Worm (Caenorhabditis elegans): Measurements from ENCODE around the gene K11D12.8.

The K11D12.8 gene

DNA sequence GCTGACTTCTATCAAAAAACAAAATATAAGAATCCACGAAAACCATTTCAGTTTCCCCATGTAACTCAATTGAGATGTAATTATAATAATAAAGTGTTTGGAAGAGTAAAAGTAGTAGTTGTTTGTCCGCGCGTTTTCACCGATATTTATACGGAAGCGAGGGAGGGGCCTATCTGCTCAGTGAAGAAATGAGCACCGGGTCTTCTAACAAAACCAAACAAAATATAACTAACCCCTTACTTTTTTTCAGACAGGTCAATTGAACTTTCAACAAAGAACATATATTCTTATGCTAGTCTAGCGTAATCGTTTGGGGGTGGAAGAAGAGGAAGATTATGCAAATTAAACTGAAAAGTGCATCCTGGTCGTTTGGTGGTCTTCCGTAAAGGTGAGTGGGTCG, 45.6 kb downstream of the K11D12.8 start, which contains the start of gene ncx-9:
TSS of gene ncx-9 (minus strand) at position 101 of the 400 bp plus-strand sequence.
- TF ChIP-seq tra-4 (tag; optimal IDR thresholded peaks at IDR 0.05) (no peak), B0310.2 (tag; optimal IDR thresholded peaks at IDR 0.05) (no peak), F13C5.2 (tag; optimal IDR thresholded peaks at IDR 0.05) (no peak), hnd-1 (tag; optimal IDR thresholded peaks at IDR 0.05) (no peak), ama-1 (optimal IDR thresholded peaks at IDR 0.05) (no peak), ets-7 (tag; optimal IDR thresholded peaks at IDR 0.05) (no peak), sea-1 (GFP tag; conservative IDR thresholded peaks at IDR 0.05) (no peak), aly-1 (tag; optimal IDR thresholded peaks at IDR 0.05) (no peak), flt-1 (GFP tag; IDR thresholded peaks at IDR 0.05) (no peak), hmg-4 (GFP tag; optimal IDR thresholded peaks at IDR 0.05) (no peak), scrt-1 (GFP tag; IDR thresholded peaks at IDR 0.05) (no peak), tbx-37 (GFP tag; conservative IDR thresholded peaks at IDR 0.05) (no peak)

All from whole organism, early embryonic.